Worm (Caenorhabditis elegans) whole organism, L4 larva: ENCODE measurements around the gene F38A1.9.

Source experiments
- F10B5.3 ChIP-seq: sonication (generic microtip); optimal IDR thresholded peaks from 2 replicates; lab custom pipeline; 2016; ENCODE audit warnings: mild to moderate bottlenecking, missing genetic modification characterization, missing compliant biosample characterization
- F26F4.8 ChIP-seq: fragments of 200-800 bp; sonication (Bioruptor generic); conservative IDR thresholded peaks from 2 replicates; pipeline ENCODE4 v1.3.6; 2022; ENCODE audit warnings: missing genetic modification characterization, missing compliant biosample characterization
- T20F7.1 ChIP-seq: fragments of 200-800 bp; sonication (Bioruptor generic); optimal IDR thresholded peaks from 2 replicates; lab custom pipeline; 2018; ENCODE audit warnings: mild to moderate bottlenecking, missing genetic modification characterization, missing compliant biosample characterization
- ama-1 ChIP-seq: fragments of 150-350 bp; optimal IDR thresholded peaks from 2 replicates; lab custom pipeline; 2014; ENCODE audit warnings: inconsistent platforms, mixed read lengths
- duxl-1 ChIP-seq: sonication (generic microtip); optimal IDR thresholded peaks from 2 replicates; lab custom pipeline; 2016; ENCODE audit warnings: mild to moderate bottlenecking, missing genetic modification characterization, moderate library complexity, missing compliant biosample characterization; ENCODE audit not compliant: poor library complexity
- nhr-237 ChIP-seq: sonication (generic microtip); optimal IDR thresholded peaks from 2 replicates; lab custom pipeline; 2017; ENCODE audit warnings: missing biosample characterization, missing genetic modification characterization
- nhr-25 ChIP-seq: sonication (generic microtip); optimal IDR thresholded peaks from 2 replicates; lab custom pipeline; 2017; ENCODE audit warnings: missing genetic modification characterization, mild to moderate bottlenecking, missing compliant biosample characterization, antibody characterized with exemption, moderate library complexity, borderline replicate concordance; ENCODE audit not compliant: insufficient read depth
- php-3 ChIP-seq: fragments of 200-800 bp; sonication (Bioruptor generic); IDR thresholded peaks from 2 replicates; pipeline ENCODE4 v1.3.6; 2022; ENCODE audit warnings: missing genetic modification reagents, missing genetic modification characterization, missing compliant biosample characterization
- pqm-1 ChIP-seq: sonication (generic microtip); optimal IDR thresholded peaks from 2 replicates; lab custom pipeline; 2017; ENCODE audit warnings: missing biosample characterization, missing genetic modification characterization
- snpc-4 ChIP-seq: fragments of 150-350 bp; optimal IDR thresholded peaks from 2 replicates; lab custom pipeline; 2014; ENCODE audit warnings: missing biosample characterization, missing genetic modification characterization
- unc-130 ChIP-seq: sonication (generic microtip); optimal IDR thresholded peaks from 2 replicates; lab custom pipeline; 2016; ENCODE audit warnings: missing genetic modification reagents, missing genetic modification characterization, missing compliant biosample characterization
- unc-39 ChIP-seq: sonication (generic microtip); optimal IDR thresholded peaks from 2 replicates; lab custom pipeline; 2017; ENCODE audit warnings: missing biosample characterization, missing genetic modification characterization
- vab-7 ChIP-seq: fragments of 200-800 bp; sonication (Bioruptor generic); IDR thresholded peaks from 2 replicates; pipeline ENCODE4 v1.3.6; 2022; ENCODE audit warnings: missing genetic modification reagents, missing genetic modification characterization, missing compliant biosample characterization
- zip-2 ChIP-seq: fragments of 150-350 bp; optimal IDR thresholded peaks from 2 replicates; lab custom pipeline; 2014; ENCODE audit warnings: missing biosample characterization, missing genetic modification characterization

- TF ChIP-seq snpc-4 (tag; lab: Kevin White, UChicago) (no peak), F26F4.8 (GFP tag; lab: Robert Waterston, UW) (no peak), T20F7.1 (no peak), vab-7 (no peak), unc-39 (no peak), unc-130 (GFP tag; lab: Kevin White, UChicago) (no peak), duxl-1 (no peak), zip-2 (tag; lab: Kevin White, UChicago) (no peak), ama-1 (lab: Kevin White, UChicago) (no peak), pqm-1 (tag; lab: Kevin White, UChicago) (no peak), php-3 (GFP tag; lab: Robert Waterston, UW) (no peak), F10B5.3 (no peak), nhr-25 (tag; lab: Kevin White, UChicago) (no peak), nhr-237 (tag; lab: Kevin White, UChicago) (no peak)
Observed at ce11 chrIV:1286549-1286948, 41.4 kb upstream of the F38A1.9 start.
